Worm (Caenorhabditis elegans) whole organism, L4 larva: ENCODE data around the gene egl-18.

Experiments
- F37D6.2 ChIP-seq: sonication (generic microtip); optimal IDR thresholded peaks from 2 replicates; lab custom pipeline; 2016; ENCODE audit warnings: mild to moderate bottlenecking, missing genetic modification characterization, missing compliant biosample characterization
- Y48G9A.11 ChIP-seq: fragments of 200-800 bp; sonication (Bioruptor generic); IDR thresholded peaks from 2 replicates; pipeline ENCODE4 v1.3.6; 2022; ENCODE audit warnings: missing genetic modification reagents, missing genetic modification characterization, missing compliant biosample characterization
- Y75B8A.6 ChIP-seq: fragments of 200-800 bp; sonication (Bioruptor generic); IDR thresholded peaks from 2 replicates; pipeline ENCODE4 v1.3.6; 2022; ENCODE audit warnings: missing genetic modification reagents, missing genetic modification characterization, missing compliant biosample characterization
- ZK546.5 ChIP-seq, 2 experiments: sonication (generic microtip); optimal IDR thresholded peaks; 2 replicates each; lab custom pipeline; 2017; ENCODE audit warnings: missing biosample characterization in 2 of 2, missing genetic modification characterization in 2 of 2
- aha-1 ChIP-seq: fragments of 150-350 bp; peaks from one replicate; lab custom pipeline; 2014; ENCODE audit warnings: missing biosample characterization, missing genetic modification characterization
- aly-2 ChIP-seq: sonication (generic microtip); optimal IDR thresholded peaks from 2 replicates; lab custom pipeline; 2018; ENCODE audit warnings: missing biosample characterization, missing genetic modification characterization
- ceh-20 ChIP-seq: fragments of 200-800 bp; sonication (Bioruptor generic); IDR thresholded peaks from 2 replicates; pipeline ENCODE4 v1.3.6; 2022; ENCODE audit warnings: missing genetic modification reagents, missing genetic modification characterization, missing compliant biosample characterization
- ceh-32 ChIP-seq: sonication (generic microtip); optimal IDR thresholded peaks from 2 replicates; lab custom pipeline; 2016; ENCODE audit warnings: mild to moderate bottlenecking, missing genetic modification characterization, missing compliant biosample characterization; ENCODE audit not compliant: poor library complexity
- ceh-44 ChIP-seq: fragments of 200-800 bp; sonication (Bioruptor generic); IDR thresholded peaks from 2 replicates; pipeline ENCODE4 v1.3.6; 2022; ENCODE audit warnings: missing genetic modification reagents, missing genetic modification characterization, missing compliant biosample characterization
- ceh-82 ChIP-seq: sonication (generic microtip); optimal IDR thresholded peaks from 2 replicates; lab custom pipeline; 2017; ENCODE audit warnings: missing biosample characterization, missing genetic modification characterization
- cey-2 ChIP-seq: sonication (generic microtip); optimal IDR thresholded peaks from 3 replicates; lab custom pipeline; 2017; ENCODE audit warnings: missing genetic modification characterization, mild to moderate bottlenecking, missing compliant biosample characterization, antibody characterized with exemption, borderline replicate concordance; ENCODE audit not compliant: insufficient read depth
- daf-12 ChIP-seq: fragments of 150-350 bp; optimal IDR thresholded peaks from 2 replicates; lab custom pipeline; 2014; ENCODE audit warnings: missing biosample characterization, missing genetic modification reagents, missing genetic modification characterization
- daf-8 ChIP-seq: fragments of 200-800 bp; sonication (Bioruptor generic); IDR thresholded peaks from 2 replicates; pipeline ENCODE4 v1.3.6; 2022; ENCODE audit warnings: missing genetic modification characterization, missing compliant biosample characterization
- dmd-8 ChIP-seq: fragments of 200-800 bp; sonication (Bioruptor generic); IDR thresholded peaks from 2 replicates; pipeline ENCODE4 v1.3.6; 2022; ENCODE audit warnings: missing genetic modification characterization, missing compliant biosample characterization
- duxl-1 ChIP-seq: sonication (generic microtip); optimal IDR thresholded peaks from 2 replicates; lab custom pipeline; 2016; ENCODE audit warnings: mild to moderate bottlenecking, missing genetic modification characterization, moderate library complexity, missing compliant biosample characterization; ENCODE audit not compliant: poor library complexity
- dve-1 ChIP-seq: sonication (generic microtip); optimal IDR thresholded peaks from 2 replicates; lab custom pipeline; 2017; ENCODE audit warnings: antibody characterized with exemption, mild to moderate bottlenecking, missing genetic modification characterization, missing compliant biosample characterization; ENCODE audit not compliant: insufficient read depth
- egl-27 ChIP-seq: sonication (generic microtip); optimal IDR thresholded peaks from 3 replicates; lab custom pipeline; 2017; ENCODE audit warnings: missing biosample characterization, missing genetic modification reagents, missing genetic modification characterization
- egl-43 ChIP-seq: fragments of 200-800 bp; sonication (Bioruptor generic); IDR thresholded peaks from 2 replicates; pipeline ENCODE4 v1.3.6; 2022; ENCODE audit warnings: missing genetic modification reagents, missing genetic modification characterization, missing compliant biosample characterization
- fkh-10 ChIP-seq: fragments of 150-350 bp; optimal IDR thresholded peaks from 2 replicates; lab custom pipeline; 2014; ENCODE audit warnings: missing biosample characterization, missing genetic modification reagents, missing genetic modification characterization
- fos-1 ChIP-seq: fragments of 150-350 bp; optimal IDR thresholded peaks from 2 replicates; lab custom pipeline; 2014; ENCODE audit warnings: missing biosample characterization, missing genetic modification characterization
- gei-8 ChIP-seq: fragments of 200-800 bp; sonication (Bioruptor generic); optimal IDR thresholded peaks from 2 replicates; lab custom pipeline; 2018; ENCODE audit warnings: mild to moderate bottlenecking, missing genetic modification characterization, missing compliant biosample characterization
- hlh-11 ChIP-seq: fragments of 200-800 bp; sonication (Bioruptor generic); optimal IDR thresholded peaks from 2 replicates; lab custom pipeline; 2018; ENCODE audit warnings: mild to moderate bottlenecking, missing genetic modification characterization, missing compliant biosample characterization
- lin-1 ChIP-seq: fragments of 200-800 bp; sonication (Bioruptor generic); IDR thresholded peaks from 2 replicates; pipeline ENCODE4 v1.3.6; 2022; ENCODE audit warnings: missing genetic modification reagents, missing genetic modification characterization, missing compliant biosample characterization
- lin-29 ChIP-seq: fragments of 200-800 bp; sonication (Bioruptor generic); IDR thresholded peaks from 2 replicates; pipeline ENCODE4 v1.3.6; 2022; ENCODE audit warnings: missing genetic modification reagents, missing genetic modification characterization, missing compliant biosample characterization
- lin-38 ChIP-seq: fragments of 200-800 bp; sonication (Bioruptor generic); IDR thresholded peaks from 2 replicates; pipeline ENCODE4 v1.3.6; 2022; ENCODE audit warnings: missing genetic modification reagents, missing genetic modification characterization, missing compliant biosample characterization
- mdt-29 ChIP-seq: fragments of 200-800 bp; sonication (Bioruptor generic); IDR thresholded peaks from 2 replicates; pipeline ENCODE4 v1.3.6; 2022; ENCODE audit warnings: missing genetic modification reagents, missing genetic modification characterization, missing compliant biosample characterization
- mes-2 ChIP-seq: sonication (generic microtip); optimal IDR thresholded peaks from 2 replicates; lab custom pipeline; 2016; ENCODE audit warnings: missing genotype, mild to moderate bottlenecking, missing genetic modification characterization, missing compliant biosample characterization; ENCODE audit not compliant: poor library complexity, severe bottlenecking
- mxl-2 ChIP-seq: fragments of 200-800 bp; sonication (Bioruptor generic); conservative IDR thresholded peaks from 2 replicates; pipeline ENCODE4 v1.3.6; 2022; ENCODE audit warnings: missing genetic modification reagents, missing genetic modification characterization, missing compliant biosample characterization
- nhr-10 ChIP-seq: fragments of 150-350 bp; optimal IDR thresholded peaks from 2 replicates; lab custom pipeline; 2014; ENCODE audit warnings: missing biosample characterization, missing genetic modification characterization
- nhr-11 ChIP-seq: fragments of 150-350 bp; optimal IDR thresholded peaks from 2 replicates; lab custom pipeline; 2014; ENCODE audit warnings: missing biosample characterization, missing genetic modification characterization
- nhr-25 ChIP-seq: sonication (generic microtip); optimal IDR thresholded peaks from 2 replicates; lab custom pipeline; 2017; ENCODE audit warnings: missing genetic modification characterization, mild to moderate bottlenecking, missing compliant biosample characterization, antibody characterized with exemption, moderate library complexity, borderline replicate concordance; ENCODE audit not compliant: insufficient read depth
- nhr-28 ChIP-seq: fragments of 150-350 bp; optimal IDR thresholded peaks from 2 replicates; lab custom pipeline; 2014; ENCODE audit warnings: missing biosample characterization, missing genetic modification characterization
- nhr-41 ChIP-seq: fragments of 200-800 bp; sonication (Bioruptor generic); IDR thresholded peaks from 2 replicates; pipeline ENCODE4 v1.3.6; 2022; ENCODE audit warnings: missing genetic modification reagents, missing genetic modification characterization, missing compliant biosample characterization
- nhr-48 ChIP-seq: sonication (generic microtip); optimal IDR thresholded peaks from 2 replicates; lab custom pipeline; 2016; ENCODE audit warnings: mild to moderate bottlenecking, missing genetic modification characterization, missing compliant biosample characterization
- php-3 ChIP-seq: fragments of 200-800 bp; sonication (Bioruptor generic); IDR thresholded peaks from 2 replicates; pipeline ENCODE4 v1.3.6; 2022; ENCODE audit warnings: missing genetic modification reagents, missing genetic modification characterization, missing compliant biosample characterization
- sdz-12 ChIP-seq: fragments of 200-800 bp; sonication (Bioruptor generic); optimal IDR thresholded peaks from 2 replicates; lab custom pipeline; 2018; ENCODE audit warnings: mild to moderate bottlenecking, missing genetic modification characterization, missing compliant biosample characterization
- set-16 ChIP-seq: fragments of 200-800 bp; sonication (Bioruptor generic); IDR thresholded peaks from 2 replicates; pipeline ENCODE4 v1.3.6; 2022; ENCODE audit warnings: missing genetic modification reagents, missing genetic modification characterization, missing compliant biosample characterization
- snpc-1.2 ChIP-seq: fragments of 200-800 bp; sonication (Bioruptor generic); IDR thresholded peaks from 2 replicates; pipeline ENCODE4 v1.3.6; 2022; ENCODE audit warnings: missing genetic modification reagents, missing genetic modification characterization, missing compliant biosample characterization
- spr-1 ChIP-seq: sonication (generic microtip); optimal IDR thresholded peaks from 2 replicates; lab custom pipeline; 2016; ENCODE audit warnings: mild to moderate bottlenecking, missing genetic modification characterization, missing compliant biosample characterization
- spr-3 ChIP-seq: fragments of 200-800 bp; sonication (Bioruptor generic); optimal IDR thresholded peaks from 2 replicates; lab custom pipeline; 2018; ENCODE audit warnings: mild to moderate bottlenecking, missing genetic modification characterization, missing compliant biosample characterization
- tra-1 ChIP-seq: fragments of 200-800 bp; sonication (Bioruptor generic); IDR thresholded peaks from 2 replicates; pipeline ENCODE4 v1.3.6; 2022; ENCODE audit warnings: missing genetic modification reagents, missing genetic modification characterization, missing compliant biosample characterization
- unc-62 ChIP-seq, 3 experiments: fragments of 150-350 bp in 1 of 3; sonication (generic microtip); optimal IDR thresholded peaks in 2 of 3; peaks in 1 of 3; 1 replicate in 1 of 3; 2 replicates in 2 of 3; lab custom pipeline; 2014 to 2017; ENCODE audit warnings: missing biosample characterization in 3 of 3, missing genetic modification characterization in 3 of 3, missing genetic modification reagents in 3 of 3, missing genotype in 1 of 3
- vab-7 ChIP-seq: fragments of 200-800 bp; sonication (Bioruptor generic); IDR thresholded peaks from 2 replicates; pipeline ENCODE4 v1.3.6; 2022; ENCODE audit warnings: missing genetic modification reagents, missing genetic modification characterization, missing compliant biosample characterization
- zag-1 ChIP-seq: fragments of 150-350 bp; optimal IDR thresholded peaks from 2 replicates; lab custom pipeline; 2014; ENCODE audit warnings: missing biosample characterization, missing genetic modification characterization
- zip-11 ChIP-seq: fragments of 200-800 bp; sonication (Bioruptor generic); IDR thresholded peaks from 2 replicates; pipeline ENCODE4 v1.3.6; 2022; ENCODE audit warnings: missing genetic modification characterization, missing compliant biosample characterization
- ztf-11 ChIP-seq: fragments of 150-350 bp; optimal IDR thresholded peaks from 2 replicates; lab custom pipeline; 2014; ENCODE audit warnings: missing biosample characterization, missing genetic modification characterization

egl-18 gene

ce11 chrIV:1860965-1861364 is 41.2 kb upstream of the egl-18 start:
- TF ChIP-seq unc-62 (GFP tag; optimal IDR thresholded peaks at IDR 0.05 in 1 of 2; lab: Kevin White, UChicago) (peak in 1 of 2 experiments; percentile 39), unc-62 (tag; optimal IDR thresholded peaks at IDR 0.05; lab: Kevin White, UChicago) (no peak), lin-38 (GFP tag; lab: Robert Waterston, UW) (no peak)

ce11 chrIV:1862655-1863054 is 39.5 kb upstream of the egl-18 start:
- no peak for TF ChIP-seq Y75B8A.6 (GFP tag; lab: Robert Waterston, UW)
- no peak for TF ChIP-seq nhr-11 (tag; lab: Kevin White, UChicago)
- TF ChIP-seq sdz-12 (GFP tag; lab: Kevin White, UChicago): no peak
- no peak for TF ChIP-seq ceh-44 (GFP tag; lab: Robert Waterston, UW)
- TF ChIP-seq lin-1 (GFP tag; lab: Robert Waterston, UW): no peak
- no peak for TF ChIP-seq set-16 (GFP tag; lab: Robert Waterston, UW)
- TF ChIP-seq aha-1 (tag; lab: Kevin White, UChicago): peak; percentile 79
- no peak for TF ChIP-seq aly-2

ce11 chrIV:1866863-1867262 is 35.3 kb upstream of the egl-18 start:
- no peak for TF ChIP-seq lin-38 (GFP tag; lab: Robert Waterston, UW)
- no peak for TF ChIP-seq fos-1 (tag; lab: Kevin White, UChicago)
- no peak for TF ChIP-seq aly-2
- no peak for TF ChIP-seq duxl-1 (tag; lab: Kevin White, UChicago)
- TF ChIP-seq nhr-10: no peak
- no peak for TF ChIP-seq mdt-29
- TF ChIP-seq set-16 (GFP tag; lab: Robert Waterston, UW): no peak
- peak; percentile 43 for TF ChIP-seq hlh-11 (tag; lab: Kevin White, UChicago)
- no peak for TF ChIP-seq mxl-2 (GFP tag; lab: Robert Waterston, UW)
- TF ChIP-seq F37D6.2: no peak
- no peak for TF ChIP-seq snpc-1.2
- TF ChIP-seq nhr-11 (tag; lab: Kevin White, UChicago): no peak
- no peak for TF ChIP-seq fkh-10 (GFP tag; lab: Kevin White, UChicago)
- TF ChIP-seq zip-11 (GFP tag; lab: Robert Waterston, UW): no peak
- no peak for TF ChIP-seq ZK546.5 (tag; optimal IDR thresholded peaks at IDR 0.05; lab: Kevin White, UChicago)
- TF ChIP-seq php-3: 0 out of 2 replicates have a peak, but pooled peaks have one; percentile 43
- no peak for TF ChIP-seq nhr-41 (GFP tag; lab: Robert Waterston, UW)
- TF ChIP-seq egl-27 (tag; lab: Kevin White, UChicago): no peak
- no peak for TF ChIP-seq Y75B8A.6 (GFP tag; lab: Robert Waterston, UW)
- no peak for TF ChIP-seq egl-43 (GFP tag; lab: Robert Waterston, UW)
- TF ChIP-seq dve-1 (tag; lab: Kevin White, UChicago): peak; percentile 26
- TF ChIP-seq ztf-11 (tag; lab: Kevin White, UChicago): no peak
- TF ChIP-seq cey-2 (tag; lab: Kevin White, UChicago): no peak
- no peak for TF ChIP-seq vab-7 (GFP tag; lab: Robert Waterston, UW)
- TF ChIP-seq ceh-82 (tag; lab: Kevin White, UChicago): no peak
- no peak for TF ChIP-seq daf-8 (GFP tag; lab: Robert Waterston, UW)
- TF ChIP-seq lin-29 (GFP tag; lab: Robert Waterston, UW): no peak
- peak; percentile 25 for TF ChIP-seq nhr-28
- no peak for TF ChIP-seq spr-3 (GFP tag; lab: Kevin White, UChicago)
- TF ChIP-seq tra-1 (GFP tag; lab: Robert Waterston, UW): peak; percentile 72
- no peak for TF ChIP-seq daf-12
- no peak for TF ChIP-seq spr-1 (tag; lab: Kevin White, UChicago)
- no peak for TF ChIP-seq ceh-20 (GFP tag; lab: Robert Waterston, UW)
- no peak for TF ChIP-seq nhr-48 (tag; lab: Kevin White, UChicago)
- TF ChIP-seq zag-1 (tag; lab: Kevin White, UChicago): no peak
- TF ChIP-seq gei-8 (GFP tag; lab: Kevin White, UChicago): no peak
- TF ChIP-seq mes-2: no peak
- TF ChIP-seq nhr-25 (tag; lab: Kevin White, UChicago): no peak
- no peak for TF ChIP-seq ceh-32 (tag; lab: Kevin White, UChicago)
- no peak for TF ChIP-seq Y48G9A.11 (GFP tag; lab: Robert Waterston, UW)
- TF ChIP-seq dmd-8 (GFP tag; lab: Robert Waterston, UW): no peak
- TF ChIP-seq aha-1 (tag; lab: Kevin White, UChicago): no peak
